Fruit fly (Drosophila melanogaster): ENCODE measurements around the gene CG12516.

DNA sequence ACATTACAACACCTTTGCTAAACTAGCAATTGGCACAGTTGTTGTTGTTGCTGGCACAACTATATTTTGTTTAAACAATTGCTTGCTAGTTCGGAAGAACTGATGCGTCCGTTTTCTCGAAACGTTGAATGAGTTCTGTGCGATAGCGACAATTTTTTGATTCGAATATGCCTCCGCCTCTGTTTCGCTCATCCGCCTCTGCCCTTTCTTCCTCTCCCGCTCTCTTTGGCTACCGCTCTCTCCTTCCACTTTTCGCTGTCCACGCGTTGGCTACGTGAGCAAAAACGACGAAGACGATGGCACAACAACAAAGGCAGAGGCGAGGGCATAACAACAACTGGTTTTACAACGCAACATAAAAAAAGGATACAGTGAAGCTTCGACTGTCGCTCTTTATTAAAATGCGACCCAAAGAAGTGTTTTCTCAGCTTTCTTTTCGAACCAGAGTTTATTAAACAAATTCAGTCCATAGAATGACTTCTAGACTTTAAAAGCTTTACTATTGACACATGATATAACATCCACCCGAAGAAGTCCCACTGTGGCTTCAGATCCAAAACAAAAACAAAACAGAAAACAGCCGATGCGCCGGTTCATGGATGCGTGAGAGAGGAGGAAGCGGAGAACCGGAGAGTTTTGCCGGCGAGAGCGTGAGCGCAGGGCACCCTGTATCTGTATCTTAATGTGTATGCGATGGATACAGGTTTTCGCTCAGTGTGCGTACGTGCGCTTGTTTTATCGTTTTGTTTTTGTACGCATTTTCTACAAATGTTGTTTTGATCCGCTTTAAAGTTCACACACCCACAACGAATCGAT is 22.0 kb upstream of the CG12516 start:
- TF ChIP-seq psq (optimal IDR thresholded peaks at IDR 0.05) (no peak), Myc (optimal IDR thresholded peaks at IDR 0.05) (no peak), h (optimal IDR thresholded peaks at IDR 0.05) (no peak), ttk (optimal IDR thresholded peaks at IDR 0.05) (no peak), Sin3A (optimal IDR thresholded peaks at IDR 0.05) (no peak)
